Fruit fly (Drosophila melanogaster) whole organism, pupa: Measurements from ENCODE around the gene nmo.

Experiments
- CG14655 ChIP-seq: fragments of 200-800 bp; sonication (Bioruptor generic); optimal IDR thresholded peaks from 3 replicates; lab custom pipeline; 2017; ENCODE audit warnings: mild to moderate bottlenecking, missing biosample characterization, missing genetic modification reagents, missing genetic modification characterization
- CG34367 ChIP-seq: fragments of 200-800 bp; sonication (Bioruptor generic); optimal IDR thresholded peaks from 2 replicates; lab custom pipeline; 2018; ENCODE audit warnings: missing biosample characterization, mild to moderate bottlenecking, missing genetic modification characterization
- CG4496 ChIP-seq: fragments of 200-800 bp; sonication (Bioruptor generic); IDR thresholded peaks from 3 replicates; pipeline ENCODE4 v1.3.6; 2022; ENCODE audit warnings: missing biosample characterization, missing genetic modification characterization
- EcR ChIP-seq: fragments of 200-800 bp; sonication (Bioruptor generic); optimal IDR thresholded peaks from 3 replicates; lab custom pipeline; 2019; ENCODE audit warnings: missing biosample characterization, missing genetic modification characterization, mild to moderate bottlenecking, moderate library complexity, missing genetic modification reagents
- Snoo ChIP-seq: fragments of 200-800 bp; sonication (Bioruptor generic); optimal IDR thresholded peaks from 3 replicates; lab custom pipeline; 2017; ENCODE audit warnings: missing biosample characterization, mild to moderate bottlenecking, missing genetic modification characterization, inconsistent platforms

dm6 chr3L:7992854-7993253 is 14.0 kb downstream of the nmo start:
- TF ChIP-seq EcR (GFP tag; lab: Kevin White, UChicago) (peak; percentile 95), CG14655 (GFP tag; lab: Kevin White, UChicago) (no peak), CG4496 (GFP tag; lab: Robert Waterston, UW) (no peak), CG34367 (tag; lab: Kevin White, UChicago) (no peak), Snoo (tag; lab: Kevin White, UChicago) (no peak)
